Worm (Caenorhabditis elegans): ENCODE data around the gene sra-6.

ce11 chrII:9597516-9598047 lies 47.0 kb upstream of the sra-6 start, which contains the start of gene mrpl-53:
- TF ChIP-seq lin-39 (tag; optimal IDR thresholded peaks at IDR 0.05), result no peak
- TF ChIP-seq elt-3 (tag; optimal IDR thresholded peaks at IDR 0.05), result no peak
- TF ChIP-seq nhr-6 (tag; optimal IDR thresholded peaks at IDR 0.05), result no peak
- TF ChIP-seq mab-5 (tag; optimal IDR thresholded peaks at IDR 0.05), result no peak
- TF ChIP-seq nhr-11 (tag; optimal IDR thresholded peaks at IDR 0.05), result no peak

Measured in whole organism, L2 larva.